Worm (Caenorhabditis elegans): ENCODE results near the gene glo-4.

ce11 chrV:9272624-9273023, 29.6 kb upstream of the glo-4 start:
- TF ChIP-seq attf-3 (GFP tag; conservative IDR thresholded peaks at IDR 0.05), result no peak
- TF ChIP-seq ceh-40 (GFP tag; IDR thresholded peaks at IDR 0.05), result no peak
- TF ChIP-seq unc-62 (GFP tag; optimal IDR thresholded peaks at IDR 0.05), result no peak
